Worm (Caenorhabditis elegans) whole organism, L4 larva: Measurements from ENCODE around the gene F07C3.16.

Source experiments
- F37D6.2 ChIP-seq: sonication (generic microtip); optimal IDR thresholded peaks from 2 replicates; lab custom pipeline; 2016; ENCODE audit warnings: mild to moderate bottlenecking, missing genetic modification characterization, missing compliant biosample characterization
- ZK337.2 ChIP-seq: fragments of 200-800 bp; sonication (Bioruptor generic); IDR thresholded peaks from 2 replicates; pipeline ENCODE4 v1.3.6; 2022; ENCODE audit warnings: missing genetic modification reagents, missing genetic modification characterization, missing compliant biosample characterization
- ZK546.5 ChIP-seq, 2 experiments: sonication (generic microtip); optimal IDR thresholded peaks; 2 replicates each; lab custom pipeline; 2017; ENCODE audit warnings: missing biosample characterization in 2 of 2, missing genetic modification characterization in 2 of 2
- aha-1 ChIP-seq: fragments of 150-350 bp; peaks from one replicate; lab custom pipeline; 2014; ENCODE audit warnings: missing biosample characterization, missing genetic modification characterization
- aly-2 ChIP-seq: sonication (generic microtip); optimal IDR thresholded peaks from 2 replicates; lab custom pipeline; 2018; ENCODE audit warnings: missing biosample characterization, missing genetic modification characterization
- ama-1 ChIP-seq: fragments of 150-350 bp; optimal IDR thresholded peaks from 2 replicates; lab custom pipeline; 2014; ENCODE audit warnings: inconsistent platforms, mixed read lengths
- daf-12 ChIP-seq: fragments of 150-350 bp; optimal IDR thresholded peaks from 2 replicates; lab custom pipeline; 2014; ENCODE audit warnings: missing biosample characterization, missing genetic modification reagents, missing genetic modification characterization
- duxl-1 ChIP-seq: sonication (generic microtip); optimal IDR thresholded peaks from 2 replicates; lab custom pipeline; 2016; ENCODE audit warnings: mild to moderate bottlenecking, missing genetic modification characterization, moderate library complexity, missing compliant biosample characterization; ENCODE audit not compliant: poor library complexity
- lir-3 ChIP-seq: sonication (generic microtip); optimal IDR thresholded peaks from 2 replicates; lab custom pipeline; 2016; ENCODE audit warnings: mild to moderate bottlenecking, missing genetic modification characterization, missing compliant biosample characterization
- nhr-77 ChIP-seq: fragments of 150-350 bp; optimal IDR thresholded peaks from 2 replicates; lab custom pipeline; 2014; ENCODE audit warnings: missing biosample characterization, missing genetic modification characterization
- rbr-2 ChIP-seq: sonication (generic microtip); optimal IDR thresholded peaks from 2 replicates; lab custom pipeline; 2016; ENCODE audit warnings: missing genotype, missing genetic modification characterization, missing compliant biosample characterization
- snpc-4 ChIP-seq: fragments of 150-350 bp; optimal IDR thresholded peaks from 2 replicates; lab custom pipeline; 2014; ENCODE audit warnings: missing biosample characterization, missing genetic modification characterization
- unc-39 ChIP-seq: sonication (generic microtip); optimal IDR thresholded peaks from 2 replicates; lab custom pipeline; 2017; ENCODE audit warnings: missing biosample characterization, missing genetic modification characterization
- unc-62 ChIP-seq, 3 experiments: fragments of 150-350 bp in 1 of 3; sonication (generic microtip); optimal IDR thresholded peaks in 2 of 3; peaks in 1 of 3; 1 replicate in 1 of 3; 2 replicates in 2 of 3; lab custom pipeline; 2014 to 2017; ENCODE audit warnings: missing biosample characterization in 3 of 3, missing genetic modification characterization in 3 of 3, missing genetic modification reagents in 3 of 3, missing genotype in 1 of 3

DNA sequence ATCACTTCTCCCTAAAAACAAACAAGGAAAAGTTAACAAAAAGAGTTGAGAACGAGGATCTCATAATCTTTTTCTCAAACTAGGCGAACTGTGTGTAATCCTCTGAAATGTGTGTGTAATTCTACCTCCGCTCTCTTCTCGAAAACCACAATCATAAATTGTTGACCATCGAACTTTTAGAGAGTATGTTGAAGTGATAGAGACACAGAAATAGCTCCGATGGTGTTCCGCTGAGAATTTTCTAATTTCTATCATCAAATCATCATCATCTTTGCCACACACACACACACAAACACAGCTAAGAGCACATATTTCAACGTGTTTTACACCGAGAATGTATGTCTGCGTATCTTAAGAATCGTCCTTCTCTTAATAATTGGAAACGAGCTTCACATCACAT lies 38.2 kb upstream of the F07C3.16 start:
- TF ChIP-seq nhr-77 (no peak), lir-3 (tag; lab: Kevin White, UChicago) (no peak), ZK546.5 (tag; optimal IDR thresholded peaks at IDR 0.05; lab: Kevin White, UChicago) (no peak), rbr-2 (no peak), aly-2 (tag; lab: Kevin White, UChicago) (no peak), F37D6.2 (tag; lab: Kevin White, UChicago) (no peak), snpc-4 (tag; lab: Kevin White, UChicago) (no peak), unc-62 (GFP tag; optimal IDR thresholded peaks at IDR 0.05 in 1 of 2; lab: Kevin White, UChicago) (peak in 1 of 2 experiments; percentile 87), unc-62 (tag; optimal IDR thresholded peaks at IDR 0.05; lab: Kevin White, UChicago) (no peak), ama-1 (lab: Kevin White, UChicago) (no peak), daf-12 (tag; lab: Kevin White, UChicago) (no peak), duxl-1 (tag; lab: Kevin White, UChicago) (no peak), ZK337.2 (GFP tag; lab: Robert Waterston, UW) (no peak), unc-39 (no peak), aha-1 (tag; lab: Kevin White, UChicago) (no peak)
